Fruit fly (Drosophila melanogaster) whole organism: ENCODE data around the gene Gas8.

Source experiments
- CG8478 ChIP-seq: fragments of >200 bp; optimal IDR thresholded peaks from 2 replicates; lab custom pipeline; 2018; ENCODE audit warnings: inconsistent platforms
- EcR ChIP-seq, 2 experiments: fragments of >200 bp; optimal IDR thresholded peaks; 2 replicates each; lab custom pipeline; 2017; ENCODE audit warnings: missing biosample characterization in 2 of 2, missing genetic modification characterization in 2 of 2, missing genetic modification reagents in 2 of 2
- pan ChIP-seq: fragments of >200 bp; optimal IDR thresholded peaks from 2 replicates; lab custom pipeline; 2017
- psq ChIP-seq: fragments of >200 bp; optimal IDR thresholded peaks from 2 replicates; lab custom pipeline; 2017
- usp ChIP-seq: fragments of >200 bp; optimal IDR thresholded peaks from 2 replicates; lab custom pipeline; 2017; ENCODE audit warnings: missing biosample characterization, missing genetic modification characterization, mixed read lengths

DNA sequence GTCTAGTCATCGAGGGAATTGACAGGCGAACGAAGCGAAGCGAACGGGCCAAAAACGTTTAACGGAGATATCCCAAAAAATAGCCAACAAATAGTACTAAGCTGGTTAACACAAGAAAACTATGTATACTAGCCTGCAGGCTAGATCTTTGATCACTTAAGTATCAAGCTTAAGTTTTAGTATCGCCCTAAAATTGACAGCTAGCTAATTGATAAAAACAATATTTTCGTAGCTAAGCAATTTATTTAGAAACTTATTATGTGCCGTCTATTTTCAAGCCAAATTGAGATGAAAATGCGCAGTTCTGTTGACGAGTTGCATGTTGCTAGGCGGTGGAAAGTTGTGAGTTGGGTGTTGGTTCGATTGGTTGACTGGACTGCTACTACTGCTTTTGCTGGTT is 44.6 kb upstream of the Gas8 start:
- TF ChIP-seq CG8478 (no peak), psq (lab: Kevin White, UChicago) (no peak), usp (GFP tag; lab: Kevin White, UChicago) (no peak), EcR (GFP tag; optimal IDR thresholded peaks at IDR 0.05; lab: Kevin White, UChicago) (no peak), pan (lab: Kevin White, UChicago) (no peak)
